Worm (Caenorhabditis elegans) whole organism, young adult: ENCODE results near the gene C56G2.22.

Source experiments
- K12H6.12 ChIP-seq: fragments of 200-800 bp; sonication (Bioruptor generic); optimal IDR thresholded peaks from 2 replicates; lab custom pipeline; 2018; ENCODE audit warnings: mild to moderate bottlenecking, missing genetic modification characterization, missing compliant biosample characterization
- T26A5.8 ChIP-seq: sonication (generic microtip); optimal IDR thresholded peaks from 2 replicates; lab custom pipeline; 2016; ENCODE audit warnings: missing genetic modification characterization, missing compliant biosample characterization
- ama-1 ChIP-seq, 3 experiments: fragments of 150-350 bp in 1 of 3; sonication (generic microtip) in 2 of 3; optimal IDR thresholded peaks; 2 replicates each; lab custom pipeline; 2014 to 2018; ENCODE audit warnings: missing biosample characterization in 2 of 3, missing genetic modification characterization in 2 of 3, missing genetic modification reagents in 2 of 3
- aptf-2 ChIP-seq: fragments of 200-800 bp; sonication (Bioruptor generic); conservative IDR thresholded peaks from 2 replicates; pipeline ENCODE4 v1.3.6; 2022; ENCODE audit warnings: missing genetic modification reagents, missing genetic modification characterization, missing compliant biosample characterization
- atf-7 ChIP-seq: sonication (generic microtip); optimal IDR thresholded peaks from 2 replicates; lab custom pipeline; 2017; ENCODE audit warnings: mild to moderate bottlenecking, missing genetic modification characterization, missing compliant biosample characterization
- egl-44 ChIP-seq: fragments of 200-800 bp; sonication (Bioruptor generic); IDR thresholded peaks from 2 replicates; pipeline ENCODE4 v1.3.6; 2022; ENCODE audit warnings: missing genetic modification reagents, missing genetic modification characterization, missing compliant biosample characterization
- lsl-1 ChIP-seq: fragments of 200-800 bp; sonication (Bioruptor generic); optimal IDR thresholded peaks from 2 replicates; lab custom pipeline; 2018; ENCODE audit warnings: mild to moderate bottlenecking, missing genetic modification characterization, moderate library complexity, missing compliant biosample characterization
- nfya-1 ChIP-seq: sonication (generic microtip); optimal IDR thresholded peaks from 2 replicates; lab custom pipeline; 2017; ENCODE audit warnings: antibody characterized with exemption, missing compliant biosample characterization, missing genetic modification characterization, borderline replicate concordance; ENCODE audit not compliant: insufficient read depth
- nhr-80 ChIP-seq: sonication (generic microtip); optimal IDR thresholded peaks from 2 replicates; lab custom pipeline; 2016; ENCODE audit warnings: missing genetic modification characterization, missing compliant biosample characterization
- somi-1 ChIP-seq: fragments of 200-800 bp; sonication (Bioruptor generic); optimal IDR thresholded peaks from 2 replicates; lab custom pipeline; 2018; ENCODE audit warnings: mild to moderate bottlenecking, missing genetic modification characterization, missing compliant biosample characterization
- zfh-2 ChIP-seq: fragments of 200-800 bp; sonication (Bioruptor generic); conservative IDR thresholded peaks from 2 replicates; pipeline ENCODE4 v1.3.6; 2022; ENCODE audit warnings: missing genetic modification reagents, missing genetic modification characterization, missing compliant biosample characterization

DNA sequence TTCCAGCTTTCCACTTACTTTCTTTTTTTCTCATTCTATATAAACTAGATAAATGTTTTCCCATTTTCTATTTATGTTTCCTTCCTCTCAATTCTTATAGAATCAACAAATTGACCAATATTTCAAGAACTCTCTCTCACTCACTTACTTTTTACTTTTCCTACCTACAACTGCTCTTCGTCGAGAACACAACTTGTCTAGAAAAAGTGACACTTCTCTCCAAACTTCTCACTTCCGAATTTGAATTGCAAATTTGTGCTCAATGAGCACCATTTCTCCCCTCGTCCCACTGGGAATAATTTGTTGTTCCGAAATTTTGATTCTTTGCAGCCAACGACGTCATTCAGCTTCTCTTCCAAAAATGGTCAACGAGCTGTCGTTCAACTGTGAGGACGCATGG lies 48.1 kb upstream of the C56G2.22 start, which contains the start of gene F47D12.3:
- TF ChIP-seq ama-1 (optimal IDR thresholded peaks at IDR 0.05; lab: Kevin White, UChicago) (no peak), ama-1 (GFP tag; optimal IDR thresholded peaks at IDR 0.05; lab: Kevin White, UChicago) (no peak), somi-1 (no peak), T26A5.8 (tag; lab: Kevin White, UChicago) (no peak), nfya-1 (tag; lab: Kevin White, UChicago) (no peak), nhr-80 (no peak), K12H6.12 (tag; lab: Kevin White, UChicago) (no peak), aptf-2 (GFP tag; lab: Robert Waterston, UW) (no peak), lsl-1 (no peak), egl-44 (GFP tag; lab: Robert Waterston, UW) (no peak), atf-7 (no peak), zfh-2 (no peak)
